Worm (Caenorhabditis elegans) whole organism, L3 larva: ENCODE data around the gene fbxa-158.

ENCODE experiments used
- ZK546.5 ChIP-seq: sonication (generic microtip); optimal IDR thresholded peaks from 2 replicates; lab custom pipeline; 2017; ENCODE audit warnings: missing biosample characterization, missing genetic modification characterization
- ceh-16 ChIP-seq: sonication (generic microtip); optimal IDR thresholded peaks from 2 replicates; lab custom pipeline; 2017; ENCODE audit warnings: missing biosample characterization, missing genetic modification characterization
- ceh-28 ChIP-seq: fragments of 150-350 bp; optimal IDR thresholded peaks from 2 replicates; lab custom pipeline; 2014; ENCODE audit warnings: missing biosample characterization, missing genetic modification reagents, missing genetic modification characterization
- ceh-82 ChIP-seq: fragments of 150-350 bp; optimal IDR thresholded peaks from 2 replicates; lab custom pipeline; 2014; ENCODE audit warnings: missing biosample characterization, missing genetic modification characterization
- ceh-9 ChIP-seq: sonication (generic microtip); optimal IDR thresholded peaks from 2 replicates; lab custom pipeline; 2018; ENCODE audit warnings: missing biosample characterization, missing genetic modification characterization
- daf-12 ChIP-seq: fragments of 150-350 bp; optimal IDR thresholded peaks from 2 replicates; lab custom pipeline; 2014; ENCODE audit warnings: missing biosample characterization, missing genetic modification reagents, missing genetic modification characterization
- egl-5 ChIP-seq: fragments of 150-350 bp; optimal IDR thresholded peaks from 2 replicates; lab custom pipeline; 2017; ENCODE audit warnings: missing biosample characterization, missing genetic modification reagents, missing genetic modification characterization, inconsistent platforms
- elt-1 ChIP-seq: fragments of 150-350 bp; optimal IDR thresholded peaks from 2 replicates; lab custom pipeline; 2014; ENCODE audit warnings: missing biosample characterization, missing genetic modification characterization
- elt-2 ChIP-seq: sonication (generic microtip); optimal IDR thresholded peaks from 2 replicates; lab custom pipeline; 2016; ENCODE audit warnings: missing genetic modification reagents, mild to moderate bottlenecking, missing genetic modification characterization, missing compliant biosample characterization
- elt-3 ChIP-seq, 3 experiments: fragments of 150-350 bp in 1 of 3; sonication (generic microtip) in 2 of 3; optimal IDR thresholded peaks; 2 replicates in 2 of 3; 4 replicates in 1 of 3; lab custom pipeline; 2014 to 2017; ENCODE audit warnings: missing biosample characterization in 3 of 3, missing genetic modification characterization in 3 of 3
- eor-1 ChIP-seq, 2 experiments: fragments of 150-350 bp; optimal IDR thresholded peaks; 2 replicates each; lab custom pipeline; 2014 to 2018; ENCODE audit warnings: missing biosample characterization in 2 of 2, missing genetic modification characterization in 2 of 2
- fkh-10 ChIP-seq: sonication (generic microtip); optimal IDR thresholded peaks from 2 replicates; lab custom pipeline; 2017; ENCODE audit warnings: missing biosample characterization, missing genetic modification reagents, missing genetic modification characterization
- fkh-2 ChIP-seq: fragments of 150-350 bp; optimal IDR thresholded peaks from 2 replicates; lab custom pipeline; 2014; ENCODE audit warnings: missing biosample characterization, missing genetic modification reagents, missing genetic modification characterization
- fos-1 ChIP-seq: fragments of 150-350 bp; optimal IDR thresholded peaks from 2 replicates; lab custom pipeline; 2014; ENCODE audit warnings: missing biosample characterization, missing genetic modification characterization
- hmg-11 ChIP-seq: sonication (generic microtip); optimal IDR thresholded peaks from 2 replicates; lab custom pipeline; 2016; ENCODE audit warnings: missing genetic modification characterization, missing compliant biosample characterization
- jun-1 ChIP-seq: fragments of 150-350 bp; optimal IDR thresholded peaks from 2 replicates; lab custom pipeline; 2014; ENCODE audit warnings: missing biosample characterization, missing genetic modification reagents, missing genetic modification characterization
- lin-15B ChIP-seq: fragments of 150-350 bp; optimal IDR thresholded peaks from 2 replicates; lab custom pipeline; 2014; ENCODE audit warnings: missing biosample characterization, missing genetic modification characterization
- mdl-1 ChIP-seq: fragments of 150-350 bp; optimal IDR thresholded peaks from 2 replicates; lab custom pipeline; 2014; ENCODE audit warnings: missing biosample characterization, missing genetic modification characterization
- mml-1 ChIP-seq: fragments of 150-350 bp; sonication (generic microtip); optimal IDR thresholded peaks from 3 replicates; lab custom pipeline; 2014; ENCODE audit warnings: missing biosample characterization, missing genetic modification characterization
- nfya-1 ChIP-seq: sonication (generic microtip); optimal IDR thresholded peaks from 2 replicates; lab custom pipeline; 2017; ENCODE audit warnings: missing genetic modification characterization, mild to moderate bottlenecking, missing compliant biosample characterization, antibody characterized with exemption, moderate library complexity; ENCODE audit not compliant: insufficient read depth
- nhr-11 ChIP-seq: fragments of 150-350 bp; optimal IDR thresholded peaks from 2 replicates; lab custom pipeline; 2014; ENCODE audit warnings: missing biosample characterization, missing genetic modification characterization
- nhr-237 ChIP-seq: fragments of 150-350 bp; optimal IDR thresholded peaks from 2 replicates; lab custom pipeline; 2014; ENCODE audit warnings: missing biosample characterization, missing genetic modification characterization
- nhr-28 ChIP-seq: fragments of 150-350 bp; optimal IDR thresholded peaks from 2 replicates; lab custom pipeline; 2014; ENCODE audit warnings: missing biosample characterization, missing genetic modification characterization
- nhr-43 ChIP-seq: sonication (generic microtip); optimal IDR thresholded peaks from 2 replicates; lab custom pipeline; 2016; ENCODE audit warnings: mild to moderate bottlenecking, missing genetic modification characterization, missing compliant biosample characterization; ENCODE audit not compliant: poor library complexity, severe bottlenecking
- nhr-67 ChIP-seq: fragments of 150-350 bp; optimal IDR thresholded peaks from 2 replicates; lab custom pipeline; 2014; ENCODE audit warnings: missing biosample characterization, missing genetic modification characterization
- nhr-77 ChIP-seq: fragments of 150-350 bp; optimal IDR thresholded peaks from 2 replicates; lab custom pipeline; 2014; ENCODE audit warnings: missing biosample characterization, missing genetic modification characterization
- pha-4 ChIP-seq: fragments of 150-350 bp; optimal IDR thresholded peaks from 2 replicates; lab custom pipeline; 2014; ENCODE audit warnings: missing biosample characterization, missing genetic modification reagents, missing genetic modification characterization
- pqm-1 ChIP-seq: fragments of 150-350 bp; optimal IDR thresholded peaks from 2 replicates; lab custom pipeline; 2017; ENCODE audit warnings: missing biosample characterization, missing genetic modification characterization, inconsistent platforms
- sea-2 ChIP-seq: fragments of 150-350 bp; sonication (generic microtip); optimal IDR thresholded peaks from 4 replicates; lab custom pipeline; 2014; ENCODE audit warnings: missing biosample characterization, missing genetic modification reagents, missing genetic modification characterization
- skn-1 ChIP-seq: fragments of 150-350 bp; optimal IDR thresholded peaks from 2 replicates; lab custom pipeline; 2014; ENCODE audit warnings: missing biosample characterization, missing genetic modification characterization
- snpc-4 ChIP-seq: fragments of 150-350 bp; optimal IDR thresholded peaks from 2 replicates; lab custom pipeline; 2014; ENCODE audit warnings: missing biosample characterization, missing genetic modification characterization
- tbx-2 ChIP-seq: sonication (generic microtip); optimal IDR thresholded peaks from 2 replicates; lab custom pipeline; 2016; ENCODE audit warnings: mild to moderate bottlenecking, missing genetic modification characterization, missing compliant biosample characterization
- unc-39 ChIP-seq: sonication (generic microtip); optimal IDR thresholded peaks from 4 replicates; lab custom pipeline; 2017; ENCODE audit warnings: missing biosample characterization, missing genetic modification characterization
- zag-1 ChIP-seq: fragments of 150-350 bp; optimal IDR thresholded peaks from 2 replicates; lab custom pipeline; 2014; ENCODE audit warnings: missing biosample characterization, missing genetic modification characterization
- ztf-11 ChIP-seq: fragments of 150-350 bp; optimal IDR thresholded peaks from 2 replicates; lab custom pipeline; 2014; ENCODE audit warnings: missing biosample characterization, missing genetic modification characterization
- ztf-4 ChIP-seq: fragments of 150-350 bp; optimal IDR thresholded peaks from 2 replicates; lab custom pipeline; 2014; ENCODE audit warnings: missing biosample characterization, missing genetic modification characterization

Gene fbxa-158

DNA sequence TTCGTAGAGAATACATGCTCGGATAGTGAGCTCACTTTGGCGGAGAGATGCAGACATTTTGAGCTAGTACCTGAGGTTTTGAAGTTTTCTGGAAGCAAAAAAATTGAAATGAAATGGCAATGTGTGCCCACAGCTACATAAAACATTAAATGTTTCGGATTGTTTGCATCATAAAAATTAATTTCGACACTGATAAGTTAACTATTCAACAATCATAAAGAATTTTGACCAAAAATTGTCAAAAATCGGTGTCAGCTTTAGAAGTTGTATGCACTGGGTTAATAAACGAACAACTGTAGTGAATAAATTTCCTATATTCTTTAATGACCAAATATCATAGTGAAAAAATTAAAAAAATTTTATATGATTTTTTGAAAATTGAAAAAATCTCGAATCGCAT, 2.1 kb downstream of the fbxa-158 start, which contains the start of gene fbxa-166:
Gene fbxa-166 (minus strand): TSS at position 101 of the 400 bp plus-strand sequence.
- no peak for TF ChIP-seq snpc-4 (tag; lab: Kevin White, UChicago)
- TF ChIP-seq fos-1 = no peak
- no peak for TF ChIP-seq nhr-77
- TF ChIP-seq nhr-43 (tag; lab: Kevin White, UChicago) = no peak
- no peak for TF ChIP-seq nhr-28
- no peak for TF ChIP-seq pha-4 (tag; lab: Kevin White, UChicago)
- TF ChIP-seq elt-1 (tag; lab: Kevin White, UChicago) = no peak
- no peak for TF ChIP-seq fkh-2 (tag; lab: Kevin White, UChicago)
- TF ChIP-seq tbx-2 (tag; lab: Kevin White, UChicago) = no peak
- TF ChIP-seq mml-1 (tag; lab: Kevin White, UChicago) = no peak
- no peak for TF ChIP-seq ztf-11 (tag; lab: Kevin White, UChicago)
- no peak for TF ChIP-seq unc-39
- TF ChIP-seq elt-3 (tag; optimal IDR thresholded peaks at IDR 0.05; lab: Kevin White, UChicago) = no peak
- no peak for TF ChIP-seq nhr-11 (tag; lab: Kevin White, UChicago)
- TF ChIP-seq ceh-28 (tag; lab: Kevin White, UChicago) = no peak
- no peak for TF ChIP-seq eor-1 (tag; optimal IDR thresholded peaks at IDR 0.05; lab: Kevin White, UChicago)

DNA sequence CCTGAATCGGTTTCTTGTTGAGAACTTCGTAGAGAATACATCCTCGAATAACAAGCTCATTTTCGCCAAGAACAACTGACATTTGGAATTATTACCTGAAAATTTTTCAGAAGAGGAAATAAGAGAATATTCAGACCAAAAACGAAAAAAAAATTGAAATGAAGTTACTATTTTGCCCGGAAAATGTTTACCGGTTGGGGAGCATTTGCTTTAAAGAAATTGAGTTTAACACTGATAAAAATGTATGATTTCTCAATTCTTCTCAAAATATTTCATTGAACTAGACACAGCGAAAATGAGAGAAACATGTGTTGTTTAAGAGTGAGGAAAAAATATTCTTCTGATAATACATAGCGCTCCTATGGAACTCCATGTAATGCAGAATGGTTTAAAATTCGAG, 4.7 kb downstream of the fbxa-158 start, which contains the start of gene fbxa-165:
Gene fbxa-165 (minus strand): TSS at position 101 of the 400 bp plus-strand sequence.
- TF ChIP-seq fkh-2 (tag; lab: Kevin White, UChicago) = no peak
- no peak for TF ChIP-seq jun-1
- TF ChIP-seq ceh-9 (tag; lab: Kevin White, UChicago) = no peak
- no peak for TF ChIP-seq sea-2
- no peak for TF ChIP-seq nhr-237 (tag; lab: Kevin White, UChicago)

DNA sequence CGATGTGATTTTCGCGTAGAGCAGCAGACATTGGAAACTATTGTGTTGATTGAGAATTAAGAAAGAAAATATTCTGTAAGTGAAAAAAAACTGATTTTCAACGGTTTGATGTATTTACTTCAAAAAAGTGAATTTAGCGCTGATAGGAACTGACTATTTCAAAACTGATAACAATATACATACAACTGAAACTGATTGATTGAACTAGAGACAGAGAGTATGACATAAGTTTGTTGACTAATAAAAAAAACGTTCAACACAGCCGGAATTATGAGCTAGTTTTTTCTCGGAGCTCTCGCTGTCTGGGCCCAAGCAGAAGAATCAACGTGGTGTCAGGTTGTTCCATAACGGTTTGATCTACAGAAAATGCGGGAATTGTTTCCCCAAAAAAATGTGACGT, 7.1 kb downstream of the fbxa-158 start, which contains the start of gene fbxa-164:
Gene fbxa-164 (minus strand): TSS at position 101 of the 400 bp plus-strand sequence.
- TF ChIP-seq pha-4 (tag; lab: Kevin White, UChicago) (peak; percentile 11), nhr-67 (tag; lab: Kevin White, UChicago) (no peak), ztf-4 (tag; lab: Kevin White, UChicago) (no peak), elt-2 (tag; lab: Kevin White, UChicago) (peak; percentile 32)
- TF ChIP-seq, all 47 proteins: peak for 2

DNA sequence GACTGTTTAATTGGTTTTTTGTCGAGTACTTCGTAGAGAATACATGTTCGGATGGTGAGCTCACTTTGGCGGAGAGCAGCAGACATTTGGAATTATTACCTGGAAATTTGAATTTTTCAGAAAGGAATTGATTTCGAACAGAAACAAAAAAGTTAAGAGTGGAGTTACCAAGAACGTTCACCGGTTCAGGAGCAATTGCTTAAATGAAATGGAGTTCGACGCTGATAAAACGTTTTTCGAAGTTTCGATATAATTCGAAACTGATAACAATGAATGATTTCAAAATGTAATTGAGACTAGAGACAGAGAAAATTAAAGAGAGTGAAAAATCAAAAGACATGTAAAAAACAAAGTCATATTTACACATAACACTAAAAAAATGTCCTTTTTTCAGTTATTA, 10.4 kb downstream of the fbxa-158 start, which contains the start of gene fbxa-163:
Gene fbxa-163 (minus strand): TSS at position 101 of the 400 bp plus-strand sequence.
- TF ChIP-seq jun-1 = no peak
- TF ChIP-seq elt-2 (tag; lab: Kevin White, UChicago) = peak; percentile 5
- TF ChIP-seq ztf-11 (tag; lab: Kevin White, UChicago) = no peak

DNA sequence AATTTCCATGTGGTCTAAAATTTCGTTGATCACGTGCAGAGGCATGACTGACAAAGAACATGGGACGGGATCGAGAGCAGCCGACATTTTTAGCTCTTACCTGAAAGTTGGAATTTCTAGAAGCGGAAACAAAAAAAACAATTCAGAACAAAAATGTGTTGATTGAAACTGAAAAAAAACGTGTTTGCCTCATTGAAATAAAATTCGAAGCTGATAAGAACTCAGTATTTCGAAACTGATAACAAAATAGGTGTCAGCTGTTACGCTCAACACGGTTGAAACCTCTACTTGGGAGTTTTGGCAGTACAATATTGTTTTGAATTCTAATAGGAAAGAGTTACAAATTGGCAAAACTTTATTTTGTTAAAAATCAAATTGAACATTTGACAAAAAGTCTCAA, 12.2 kb downstream of the fbxa-158 start:
- TF ChIP-seq jun-1 = peak; percentile 6
- TF ChIP-seq pha-4 (tag; lab: Kevin White, UChicago) = peak; percentile 34
- no peak for TF ChIP-seq lin-15B (tag; lab: Kevin White, UChicago)
- TF ChIP-seq ceh-9 (tag; lab: Kevin White, UChicago) = no peak
- TF ChIP-seq pqm-1 (tag; lab: Kevin White, UChicago) = peak; percentile 14
- no peak for TF ChIP-seq daf-12 (tag; lab: Kevin White, UChicago)
- TF ChIP-seq nfya-1 (tag; lab: Kevin White, UChicago) = no peak
- TF ChIP-seq egl-5 (tag; lab: Kevin White, UChicago) = no peak
- TF ChIP-seq elt-2 (tag; lab: Kevin White, UChicago) = peak; percentile 88
- no peak for TF ChIP-seq elt-3 (tag; optimal IDR thresholded peaks at IDR 0.05; lab: Kevin White, UChicago)
- no peak for TF ChIP-seq ZK546.5 (tag; lab: Kevin White, UChicago)

DNA sequence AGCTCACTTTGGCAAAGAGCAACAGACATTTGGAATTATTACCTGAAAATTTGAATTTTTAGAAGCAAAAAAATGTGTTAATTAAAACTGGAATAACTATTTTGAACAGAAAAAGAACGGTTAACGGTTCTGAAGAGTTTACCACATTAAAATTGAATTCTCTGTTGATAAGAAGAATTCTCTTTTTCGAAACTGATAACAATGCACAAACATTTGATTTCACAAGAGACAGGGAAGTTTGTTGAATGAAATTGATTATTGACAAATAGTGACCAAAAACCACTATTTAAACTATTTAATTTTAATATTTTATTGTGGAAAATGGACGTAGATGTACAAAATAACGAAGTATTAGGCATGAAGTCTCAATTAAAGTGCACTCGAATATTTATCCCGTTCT, 13.5 kb downstream of the fbxa-158 start:
- TF ChIP-seq ceh-16 (tag; lab: Kevin White, UChicago) = no peak
- TF ChIP-seq nhr-67 (tag; lab: Kevin White, UChicago) = no peak
- no peak for TF ChIP-seq zag-1
- peak; percentile 82 for TF ChIP-seq elt-2 (tag; lab: Kevin White, UChicago)
- TF ChIP-seq tbx-2 (tag; lab: Kevin White, UChicago) = no peak
- no peak for TF ChIP-seq ceh-82 (tag; lab: Kevin White, UChicago)
- TF ChIP-seq fkh-2 (tag; lab: Kevin White, UChicago) = no peak
- no peak for TF ChIP-seq nfya-1 (tag; lab: Kevin White, UChicago)
- TF ChIP-seq hmg-11 (tag; lab: Kevin White, UChicago) = no peak
- no peak for TF ChIP-seq elt-1 (tag; lab: Kevin White, UChicago)
- no peak for TF ChIP-seq eor-1 (tag; optimal IDR thresholded peaks at IDR 0.05; lab: Kevin White, UChicago)
- TF ChIP-seq nhr-237 (tag; lab: Kevin White, UChicago) = no peak
- TF ChIP-seq skn-1 = no peak
- TF ChIP-seq pqm-1 (tag; lab: Kevin White, UChicago) = peak; percentile 19
- peak; percentile 67 for TF ChIP-seq pha-4 (tag; lab: Kevin White, UChicago)
- no peak for TF ChIP-seq fkh-10 (GFP tag; lab: Kevin White, UChicago)
- TF ChIP-seq mdl-1 (tag; lab: Kevin White, UChicago) = no peak
